Worm (Caenorhabditis elegans): ENCODE results near the gene K07H8.11.

Gene K07H8.11

DNA sequence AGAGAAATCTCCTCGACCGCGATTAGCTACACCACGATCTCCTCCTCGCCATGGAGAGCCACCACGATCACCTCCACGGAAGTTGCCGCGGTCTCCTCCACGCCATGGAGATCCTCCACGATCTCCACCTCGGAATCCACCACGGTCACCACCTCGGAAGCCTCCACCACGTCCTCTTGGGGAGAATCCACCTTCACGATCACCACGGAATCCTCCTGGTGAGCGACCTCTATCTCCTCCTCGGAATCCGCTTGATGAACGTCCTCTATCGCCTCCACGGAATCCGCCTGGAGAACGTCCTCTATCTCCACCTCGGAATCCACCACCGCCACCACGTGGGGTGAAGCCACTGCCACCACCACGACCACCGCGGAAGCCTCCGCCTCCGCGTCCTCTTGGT is 14.0 kb upstream of the K07H8.11 start:
- TF ChIP-seq sea-1 (GFP tag; conservative IDR thresholded peaks at IDR 0.05) (0 out of 2 replicates have a peak, but pooled peaks have one; percentile 10), aly-1 (tag; optimal IDR thresholded peaks at IDR 0.05) (no peak)

DNA sequence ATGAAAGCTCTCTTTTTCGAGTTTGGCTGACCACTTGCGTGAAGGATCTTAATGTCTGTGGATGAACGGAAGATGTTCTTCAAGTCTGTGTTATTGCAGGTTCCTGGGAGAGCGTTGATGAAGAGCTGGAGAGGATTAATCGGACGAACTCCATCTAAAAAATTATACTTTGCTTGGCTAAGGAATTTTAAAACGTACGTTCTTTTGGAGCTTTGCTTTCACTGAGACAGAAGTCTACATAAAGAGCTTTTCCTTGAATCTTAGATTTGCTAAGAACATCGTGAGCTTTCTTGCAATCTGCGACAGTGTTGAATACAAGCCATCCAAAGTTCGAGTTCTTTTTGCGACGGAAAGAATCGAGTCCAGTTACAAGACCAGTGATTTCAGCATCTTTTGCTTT is 12.2 kb upstream of the K07H8.11 start:
- no peak for TF ChIP-seq ceh-36 (tag; optimal IDR thresholded peaks at IDR 0.05)
- TF ChIP-seq hmg-4 (GFP tag; optimal IDR thresholded peaks at IDR 0.05): no peak
- no peak for TF ChIP-seq B0310.2 (tag; optimal IDR thresholded peaks at IDR 0.05)
- TF ChIP-seq ceh-13 (GFP tag; optimal IDR thresholded peaks at IDR 0.05): no peak
- TF ChIP-seq sea-1 (GFP tag; conservative IDR thresholded peaks at IDR 0.05): no peak
- TF ChIP-seq tbx-37 (GFP tag; conservative IDR thresholded peaks at IDR 0.05): no peak
- TF ChIP-seq tbx-11 (GFP tag; IDR thresholded peaks at IDR 0.05): no peak
- TF ChIP-seq flt-1 (GFP tag; IDR thresholded peaks at IDR 0.05): no peak
- no peak for TF ChIP-seq tra-4 (tag; optimal IDR thresholded peaks at IDR 0.05)
- no peak for TF ChIP-seq hmbx-1 (tag; optimal IDR thresholded peaks at IDR 0.05)
- TF ChIP-seq hnd-1 (tag; optimal IDR thresholded peaks at IDR 0.05): no peak
- TF ChIP-seq scrt-1 (GFP tag; IDR thresholded peaks at IDR 0.05): no peak
- no peak for TF ChIP-seq ama-1 (optimal IDR thresholded peaks at IDR 0.05)
- TF ChIP-seq F13C5.2 (tag; optimal IDR thresholded peaks at IDR 0.05): no peak
- no peak for TF ChIP-seq ets-7 (tag; optimal IDR thresholded peaks at IDR 0.05)
- no peak for TF ChIP-seq aly-1 (tag; optimal IDR thresholded peaks at IDR 0.05)

DNA sequence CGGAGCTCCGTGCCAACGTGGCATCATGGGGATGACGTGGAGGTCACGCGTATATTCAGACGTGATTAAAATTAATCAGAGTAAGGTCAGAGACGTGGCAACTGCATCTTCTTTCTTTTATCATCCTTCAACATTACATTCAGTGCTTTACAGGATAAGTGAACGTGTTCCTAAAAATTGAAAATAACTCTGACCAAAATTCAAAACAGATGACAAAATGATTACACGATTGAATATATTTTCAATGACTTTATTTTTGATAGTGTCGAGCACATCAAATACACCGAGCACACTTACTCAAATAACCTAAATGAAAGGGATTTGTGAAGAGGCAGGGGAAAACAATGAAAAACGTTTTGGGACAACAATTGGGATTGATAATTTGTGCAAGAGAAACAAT is 11.2 kb upstream of the K07H8.11 start, which contains the start of gene K07H8.9:
Gene K07H8.9, minus strand, starts transcription at position 125 of the 400 bp plus-strand sequence.
- TF ChIP-seq aly-1 (tag; optimal IDR thresholded peaks at IDR 0.05) (no peak), hmbx-1 (tag; optimal IDR thresholded peaks at IDR 0.05) (no peak)

DNA sequence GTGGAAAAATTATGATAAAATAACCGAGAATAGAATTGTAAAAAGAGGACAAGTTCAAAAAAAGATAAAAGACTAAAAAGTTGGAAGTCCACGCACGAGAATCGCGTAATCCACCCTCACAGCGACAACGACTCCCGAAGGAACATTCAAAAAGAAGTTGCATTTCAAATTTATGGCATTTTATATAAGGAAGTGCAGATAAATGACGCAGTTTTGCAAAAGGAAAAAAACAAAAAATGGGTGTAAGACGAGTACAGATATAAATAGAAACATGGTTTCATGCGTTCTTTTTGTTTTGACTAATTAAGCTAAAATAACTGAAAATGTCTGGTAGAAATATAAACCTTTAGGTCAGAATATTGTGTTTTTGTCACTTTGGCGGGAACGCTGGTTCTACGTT is 8.1 kb upstream of the K07H8.11 start:
- TF ChIP-seq sea-1 (GFP tag; conservative IDR thresholded peaks at IDR 0.05) (no peak), scrt-1 (GFP tag; IDR thresholded peaks at IDR 0.05) (no peak)

DNA sequence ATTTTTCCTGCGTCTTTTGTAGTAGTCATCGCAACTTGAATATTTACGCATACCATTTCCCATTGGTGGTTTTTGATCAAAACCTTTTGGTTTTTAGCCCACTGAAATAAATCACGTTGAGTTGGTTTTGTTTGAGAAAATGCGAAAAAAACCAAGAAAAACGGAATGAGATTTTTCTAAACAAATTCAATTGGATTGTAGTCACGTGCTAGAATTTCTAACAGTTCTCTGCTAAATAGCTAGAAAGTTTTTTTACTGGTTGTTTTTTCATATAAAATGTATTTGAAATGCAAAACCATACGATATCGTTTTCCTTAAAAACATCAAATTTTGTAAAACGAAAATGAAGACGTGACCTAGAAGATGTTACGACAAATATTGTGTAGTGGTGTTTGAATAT is 1.5 kb upstream of the K07H8.11 start, which contains the start of gene K07H8.12:
Gene K07H8.12, minus strand, starts transcription at position 101 of the 400 bp plus-strand sequence.
- TF ChIP-seq tbx-37 (GFP tag; conservative IDR thresholded peaks at IDR 0.05) (no peak), pes-1 (GFP tag; IDR thresholded peaks at IDR 0.05) (no peak), hmg-4 (GFP tag; optimal IDR thresholded peaks at IDR 0.05) (no peak), flt-1 (GFP tag; IDR thresholded peaks at IDR 0.05) (no peak), ets-7 (tag; optimal IDR thresholded peaks at IDR 0.05) (no peak), sea-1 (GFP tag; conservative IDR thresholded peaks at IDR 0.05) (no peak), hnd-1 (tag; optimal IDR thresholded peaks at IDR 0.05) (no peak), F13C5.2 (tag; optimal IDR thresholded peaks at IDR 0.05) (no peak)

DNA sequence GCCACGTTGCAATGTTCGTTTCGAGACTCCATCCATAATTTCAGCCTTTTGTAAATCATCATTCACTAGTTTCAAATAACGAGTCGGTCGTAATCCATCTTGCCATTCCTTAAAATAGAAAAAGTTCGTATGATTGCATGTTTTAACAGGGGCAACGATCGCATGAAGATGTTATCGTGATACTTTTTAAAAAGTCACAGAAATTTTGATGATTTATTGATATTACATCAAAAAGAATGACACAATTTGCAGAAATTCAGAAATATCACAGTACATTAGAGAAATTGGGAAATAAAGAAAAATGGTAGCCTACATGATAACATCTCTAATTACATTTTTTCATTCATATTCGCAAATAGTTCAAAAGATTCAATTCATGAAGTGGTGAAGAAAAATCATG is 1.8 kb downstream of the K07H8.11 start:
- TF ChIP-seq aly-1 (tag; optimal IDR thresholded peaks at IDR 0.05) (no peak), tbx-37 (GFP tag; conservative IDR thresholded peaks at IDR 0.05) (no peak), ceh-13 (GFP tag; optimal IDR thresholded peaks at IDR 0.05) (no peak), pes-1 (GFP tag; IDR thresholded peaks at IDR 0.05) (no peak), hmg-4 (GFP tag; optimal IDR thresholded peaks at IDR 0.05) (no peak), ama-1 (optimal IDR thresholded peaks at IDR 0.05) (no peak), flt-1 (GFP tag; IDR thresholded peaks at IDR 0.05) (no peak), ets-7 (tag; optimal IDR thresholded peaks at IDR 0.05) (no peak), hmbx-1 (tag; optimal IDR thresholded peaks at IDR 0.05) (no peak), hnd-1 (tag; optimal IDR thresholded peaks at IDR 0.05) (no peak), tbx-11 (GFP tag; IDR thresholded peaks at IDR 0.05) (no peak), ceh-36 (tag; optimal IDR thresholded peaks at IDR 0.05) (no peak), scrt-1 (GFP tag; IDR thresholded peaks at IDR 0.05) (no peak), F13C5.2 (tag; optimal IDR thresholded peaks at IDR 0.05) (no peak), B0310.2 (tag; optimal IDR thresholded peaks at IDR 0.05) (no peak)

DNA sequence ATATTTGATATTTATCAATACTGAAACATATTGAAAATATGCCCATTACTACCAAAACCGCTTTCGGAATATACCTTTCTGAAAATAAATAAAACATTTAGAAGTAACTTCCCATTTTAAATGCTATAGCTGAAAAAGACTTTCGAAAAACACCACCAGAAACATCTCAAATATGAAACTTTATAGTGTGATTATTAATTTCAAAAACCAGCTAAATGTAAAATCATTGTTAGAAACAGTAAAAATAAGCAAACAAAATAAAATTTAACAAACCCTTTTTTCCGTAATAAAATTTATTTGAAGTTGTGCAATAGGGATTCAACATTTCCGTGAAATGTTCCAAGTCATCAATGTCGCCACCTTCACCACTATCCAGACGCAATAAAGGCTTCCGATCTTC is 7.1 kb downstream of the K07H8.11 start, which contains the start of the genes K07H8.5 and K07H8.8:
Gene K07H8.5, plus strand, starts transcription at position 301 of the 400 bp plus-strand sequence.
Gene K07H8.8, minus strand, starts transcription at position 389 of the 400 bp plus-strand sequence.
- TF ChIP-seq tbx-11 (GFP tag; IDR thresholded peaks at IDR 0.05) (no peak), scrt-1 (GFP tag; IDR thresholded peaks at IDR 0.05) (no peak), aly-1 (tag; optimal IDR thresholded peaks at IDR 0.05) (no peak), hmbx-1 (tag; optimal IDR thresholded peaks at IDR 0.05) (no peak), tra-4 (tag; optimal IDR thresholded peaks at IDR 0.05) (no peak), sea-1 (GFP tag; conservative IDR thresholded peaks at IDR 0.05) (no peak), F13C5.2 (tag; optimal IDR thresholded peaks at IDR 0.05) (no peak), hnd-1 (tag; optimal IDR thresholded peaks at IDR 0.05) (no peak), B0310.2 (tag; optimal IDR thresholded peaks at IDR 0.05) (no peak), flt-1 (GFP tag; IDR thresholded peaks at IDR 0.05) (no peak), ama-1 (optimal IDR thresholded peaks at IDR 0.05) (no peak), pes-1 (GFP tag; IDR thresholded peaks at IDR 0.05) (no peak), ceh-36 (tag; optimal IDR thresholded peaks at IDR 0.05) (no peak), ceh-13 (GFP tag; optimal IDR thresholded peaks at IDR 0.05) (no peak), tbx-37 (GFP tag; conservative IDR thresholded peaks at IDR 0.05) (no peak), ets-7 (tag; optimal IDR thresholded peaks at IDR 0.05) (no peak), hmg-4 (GFP tag; optimal IDR thresholded peaks at IDR 0.05) (no peak)

DNA sequence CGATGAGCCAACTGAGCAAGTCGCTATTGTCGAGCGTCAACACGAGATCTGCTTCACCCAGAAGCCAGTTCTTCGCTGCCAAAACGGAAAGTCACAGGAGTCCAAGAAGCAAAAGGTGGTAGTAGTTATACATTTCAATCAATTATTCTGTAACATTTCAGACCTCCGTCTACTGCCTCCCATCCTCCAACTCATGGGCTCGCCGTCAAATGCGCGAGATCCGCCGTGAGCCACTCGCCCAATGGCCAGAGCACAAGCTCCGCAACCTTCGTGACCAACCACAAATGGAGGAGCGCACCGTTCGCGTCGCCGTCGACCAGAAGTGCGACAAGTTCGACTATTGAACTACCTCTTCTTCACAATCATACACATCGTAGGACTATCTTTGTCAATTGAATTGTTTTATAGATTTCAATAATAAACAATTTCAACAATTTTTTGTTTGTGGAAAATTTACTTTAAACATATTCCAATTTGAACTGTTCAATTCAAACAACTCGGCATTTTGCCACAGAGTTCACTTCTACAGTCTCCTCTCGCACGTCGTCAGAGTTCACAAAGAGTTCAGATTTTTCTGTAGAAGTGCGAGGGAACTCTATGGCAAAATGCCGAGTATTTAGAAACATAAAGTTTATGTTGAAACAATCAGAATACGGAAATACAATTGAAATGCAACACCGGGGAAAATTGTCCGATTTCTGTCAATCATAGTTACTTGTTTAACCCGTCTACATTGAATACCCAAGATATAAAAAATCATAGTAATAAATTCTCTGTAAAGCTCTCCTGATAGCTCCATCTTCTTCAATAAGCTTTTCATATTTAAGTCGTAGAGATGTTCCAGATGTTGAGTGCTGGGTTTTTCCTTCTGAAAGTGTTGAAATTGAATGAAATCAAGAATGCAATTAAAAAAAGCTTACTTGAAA is 8.8 kb downstream of the K07H8.11 start:
- TF ChIP-seq F13C5.2 (tag; optimal IDR thresholded peaks at IDR 0.05) (no peak), scrt-1 (GFP tag; IDR thresholded peaks at IDR 0.05) (no peak), ceh-13 (GFP tag; optimal IDR thresholded peaks at IDR 0.05) (no peak), tra-4 (tag; optimal IDR thresholded peaks at IDR 0.05) (no peak), hmg-4 (GFP tag; optimal IDR thresholded peaks at IDR 0.05) (no peak), ceh-36 (tag; optimal IDR thresholded peaks at IDR 0.05) (no peak), ama-1 (optimal IDR thresholded peaks at IDR 0.05) (no peak), hnd-1 (tag; optimal IDR thresholded peaks at IDR 0.05) (no peak), ets-7 (tag; optimal IDR thresholded peaks at IDR 0.05) (no peak), sea-1 (GFP tag; conservative IDR thresholded peaks at IDR 0.05) (no peak), tbx-37 (GFP tag; conservative IDR thresholded peaks at IDR 0.05) (no peak), aly-1 (tag; optimal IDR thresholded peaks at IDR 0.05) (no peak), flt-1 (GFP tag; IDR thresholded peaks at IDR 0.05) (no peak), tbx-11 (GFP tag; IDR thresholded peaks at IDR 0.05) (no peak), hmbx-1 (tag; optimal IDR thresholded peaks at IDR 0.05) (no peak), pes-1 (GFP tag; IDR thresholded peaks at IDR 0.05) (no peak), B0310.2 (tag; optimal IDR thresholded peaks at IDR 0.05) (no peak)
